Worm (Caenorhabditis elegans) whole organism, young adult: ENCODE data around the gene fbxa-197.

ENCODE experiments used
- aptf-2 ChIP-seq: fragments of 200-800 bp; sonication (Bioruptor generic); conservative IDR thresholded peaks from 2 replicates; pipeline ENCODE4 v1.3.6; 2022; ENCODE audit warnings: missing genetic modification reagents, missing genetic modification characterization, missing compliant biosample characterization
- dox-1 ChIP-seq: fragments of 200-800 bp; sonication (Bioruptor generic); IDR thresholded peaks from 2 replicates; pipeline ENCODE4 v1.3.6; 2022; ENCODE audit warnings: missing genetic modification reagents, missing genetic modification characterization, missing compliant biosample characterization
- nhr-120 ChIP-seq: fragments of 200-800 bp; sonication (Bioruptor generic); IDR thresholded peaks from 2 replicates; pipeline ENCODE4 v1.3.6; 2022; ENCODE audit warnings: missing genetic modification characterization, missing compliant biosample characterization

ce11 chrV:15880705-15881104, 13.2 kb downstream of the fbxa-197 start:
- TF ChIP-seq nhr-120 (GFP tag; lab: Robert Waterston, UW), result no peak
- 0 out of 2 replicates have a peak, but pooled peaks have one; percentile 23 for TF ChIP-seq dox-1 (GFP tag; lab: Robert Waterston, UW)
- no peak for TF ChIP-seq aptf-2 (GFP tag; lab: Robert Waterston, UW)
